Worm (Caenorhabditis elegans): Measurements from ENCODE around the gene nhr-132.

DNA sequence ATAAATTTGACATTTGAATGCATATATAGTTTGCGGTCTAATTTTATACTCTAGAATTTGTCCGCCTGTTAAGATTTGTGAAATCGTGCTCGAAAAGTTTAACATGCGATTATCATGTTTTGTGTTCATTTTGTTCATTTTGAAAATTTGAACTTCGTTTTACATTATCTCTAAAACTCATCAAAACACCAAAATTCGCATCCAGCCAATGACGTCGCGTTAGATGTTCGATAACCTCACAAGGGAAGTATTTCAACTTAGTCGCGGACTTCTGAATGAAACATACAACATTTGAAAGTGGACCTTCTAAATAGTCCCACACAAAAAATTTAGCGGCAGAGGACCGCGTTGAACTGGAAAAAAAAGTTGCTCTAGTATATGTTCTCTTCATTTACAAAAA, 7.2 kb downstream of the nhr-132 start:
- TF ChIP-seq klf-2 (GFP tag; conservative IDR thresholded peaks at IDR 0.05) (no peak), ztf-29 (GFP tag; IDR thresholded peaks at IDR 0.05) (no peak), tab-1 (GFP tag; IDR thresholded peaks at IDR 0.05) (no peak)
